Fruit fly (Drosophila melanogaster): ENCODE measurements around the gene sgl.

- no peak for TF ChIP-seq CG8478 (optimal IDR thresholded peaks at IDR 0.05)
- TF ChIP-seq CTCF (optimal IDR thresholded peaks at IDR 0.05): no peak
These were observed 17.3 kb upstream of the sgl start for dm6 chr3L:6981823-6982222.
